Fruit fly (Drosophila melanogaster) whole organism, embryonic: ENCODE measurements around the gene CG8892.

Experiments
- Atf6 ChIP-seq: fragments of 200-800 bp; sonication (Bioruptor generic); IDR thresholded peaks from 2 replicates; pipeline ENCODE4 v1.3.6; 2022; ENCODE audit warnings: missing biosample characterization, missing genetic modification characterization
- CG10147 ChIP-seq: fragments of 200-800 bp; sonication (Bioruptor generic); optimal IDR thresholded peaks from 2 replicates; lab custom pipeline; 2019; ENCODE audit warnings: missing biosample characterization, mild to moderate bottlenecking, missing genetic modification characterization, moderate library complexity
- CG11247 ChIP-seq: fragments of 200-800 bp; sonication (Bioruptor generic); IDR thresholded peaks from 2 replicates; pipeline ENCODE4 v1.3.6; 2022; ENCODE audit warnings: missing biosample characterization, missing genetic modification characterization
- CG11398 ChIP-seq: fragments of 200-800 bp; sonication (Bioruptor generic); optimal IDR thresholded peaks from 2 replicates; lab custom pipeline; 2016; ENCODE audit warnings: missing biosample characterization, missing genetic modification characterization
- CG11696 ChIP-seq: fragments of 200-800 bp; sonication (Bioruptor generic); IDR thresholded peaks from 2 replicates; pipeline ENCODE4 v1.3.6; 2022; ENCODE audit warnings: missing biosample characterization, missing genetic modification characterization
- CG12299 ChIP-seq: fragments of 200-800 bp; sonication (Bioruptor generic); optimal IDR thresholded peaks from 2 replicates; lab custom pipeline; 2018; ENCODE audit warnings: missing biosample characterization, mild to moderate bottlenecking, missing genetic modification characterization
- CG12659 ChIP-seq: fragments of 200-800 bp; sonication (Bioruptor generic); optimal IDR thresholded peaks from 3 replicates; lab custom pipeline; 2017; ENCODE audit warnings: mild to moderate bottlenecking, missing biosample characterization, missing genetic modification reagents, missing genetic modification characterization
- CG13296 ChIP-seq: fragments of 200-800 bp; sonication (Bioruptor generic); optimal IDR thresholded peaks from 3 replicates; lab custom pipeline; 2018; ENCODE audit warnings: missing biosample characterization, mild to moderate bottlenecking, missing genetic modification characterization
- CG13624 ChIP-seq: fragments of 200-800 bp; sonication (Bioruptor generic); optimal IDR thresholded peaks from 2 replicates; lab custom pipeline; 2016; ENCODE audit warnings: missing biosample characterization, missing genetic modification characterization
- CG15479 ChIP-seq: fragments of 200-800 bp; sonication (Bioruptor generic); optimal IDR thresholded peaks from 3 replicates; lab custom pipeline; 2019; ENCODE audit warnings: missing biosample characterization, mild to moderate bottlenecking, missing genetic modification characterization, moderate library complexity
- CG1647 ChIP-seq: fragments of 200-800 bp; sonication (Bioruptor generic); optimal IDR thresholded peaks from 3 replicates; lab custom pipeline; 2016; ENCODE audit warnings: missing biosample characterization, missing genetic modification characterization
- CG17385 ChIP-seq: fragments of 200-800 bp; sonication (Bioruptor generic); optimal IDR thresholded peaks from 3 replicates; lab custom pipeline; 2018; ENCODE audit warnings: missing biosample characterization, mild to moderate bottlenecking, missing genetic modification characterization
- CG18476 ChIP-seq: fragments of 200-800 bp; sonication (Bioruptor generic); optimal IDR thresholded peaks from 2 replicates; lab custom pipeline; 2016; ENCODE audit warnings: missing biosample characterization, mild to moderate bottlenecking, missing genetic modification characterization
- CG2202 ChIP-seq: fragments of 200-800 bp; sonication (Bioruptor generic); optimal IDR thresholded peaks from 2 replicates; lab custom pipeline; 2018; ENCODE audit warnings: missing biosample characterization, mild to moderate bottlenecking, missing genetic modification characterization
- CG30403 ChIP-seq: fragments of 200-800 bp; sonication (Bioruptor generic); optimal IDR thresholded peaks from 3 replicates; lab custom pipeline; 2016; ENCODE audit warnings: missing biosample characterization, missing genetic modification characterization
- CG34224 ChIP-seq: fragments of 200-800 bp; sonication (Bioruptor generic); IDR thresholded peaks from 3 replicates; pipeline ENCODE4 v1.3.6; 2022; ENCODE audit warnings: missing biosample characterization, missing genetic modification characterization; ENCODE audit not compliant: partially characterized antibody
- CG4820 ChIP-seq: fragments of 200-800 bp; sonication (Bioruptor generic); optimal IDR thresholded peaks from 3 replicates; lab custom pipeline; 2016; ENCODE audit warnings: missing biosample characterization, missing genetic modification characterization
- CG7357 ChIP-seq: fragments of 200-800 bp; sonication (Bioruptor generic); IDR thresholded peaks from 3 replicates; pipeline ENCODE4 v1.3.6; 2022; ENCODE audit warnings: missing biosample characterization, missing genetic modification characterization
- CG7786 ChIP-seq: fragments of 200-800 bp; sonication (Bioruptor generic); optimal IDR thresholded peaks from 2 replicates; lab custom pipeline; 2016; ENCODE audit warnings: missing biosample characterization, missing genetic modification characterization
- D19B ChIP-seq: fragments of 200-800 bp; sonication (Bioruptor generic); optimal IDR thresholded peaks from 2 replicates; lab custom pipeline; 2017; ENCODE audit warnings: missing biosample characterization, mild to moderate bottlenecking, missing genetic modification characterization
- Dip3 ChIP-seq: fragments of 200-800 bp; sonication (Bioruptor generic); optimal IDR thresholded peaks from 3 replicates; lab custom pipeline; 2016; ENCODE audit warnings: missing biosample characterization, missing genetic modification characterization
- Ets97D ChIP-seq: fragments of 200-800 bp; sonication (Bioruptor generic); optimal IDR thresholded peaks from 3 replicates; lab custom pipeline; 2016; ENCODE audit warnings: missing biosample characterization, missing genetic modification characterization
- HHEX ChIP-seq: fragments of 200-800 bp; sonication (Bioruptor generic); optimal IDR thresholded peaks from 3 replicates; lab custom pipeline; 2017; ENCODE audit warnings: missing biosample characterization, mild to moderate bottlenecking, missing genetic modification characterization, missing genetic modification reagents
- Lhr ChIP-seq: fragments of 200-800 bp; sonication (Bioruptor generic); optimal IDR thresholded peaks from 3 replicates; lab custom pipeline; 2017; ENCODE audit warnings: mild to moderate bottlenecking, missing biosample characterization, missing genetic modification reagents, missing genetic modification characterization
- Myb ChIP-seq: fragments of 200-800 bp; sonication (Bioruptor generic); optimal IDR thresholded peaks from 2 replicates; lab custom pipeline; 2016; ENCODE audit warnings: missing biosample characterization, missing genetic modification characterization
- Nf-YA ChIP-seq: fragments of 200-800 bp; sonication (Bioruptor generic); IDR thresholded peaks from 2 replicates; pipeline ENCODE4 v1.3.6; 2022; ENCODE audit warnings: missing biosample characterization, missing genetic modification characterization
- Pdp1 ChIP-seq, 2 experiments: fragments of 200-800 bp; sonication (Bioruptor generic); optimal IDR thresholded peaks; 3 replicates each; lab custom pipeline; 2016; ENCODE audit warnings: missing biosample characterization in 2 of 2, missing genetic modification characterization in 2 of 2, mild to moderate bottlenecking in 1 of 2, moderate library complexity in 1 of 2
- Sox102F ChIP-seq: fragments of 200-800 bp; sonication (Bioruptor generic); optimal IDR thresholded peaks from 2 replicates; lab custom pipeline; 2018; ENCODE audit warnings: missing biosample characterization, mild to moderate bottlenecking, missing genetic modification characterization, moderate library complexity
- ap ChIP-seq: fragments of 200-800 bp; sonication (Bioruptor generic); IDR thresholded peaks from 2 replicates; pipeline ENCODE4 v1.3.6; 2022; ENCODE audit warnings: missing biosample characterization, missing genetic modification characterization
- bsh ChIP-seq, 2 experiments: fragments of 200-800 bp; sonication (Bioruptor generic); optimal IDR thresholded peaks; 2 replicates each; lab custom pipeline; 2017 to 2018; ENCODE audit warnings: mild to moderate bottlenecking in 2 of 2, missing biosample characterization in 2 of 2, missing genetic modification characterization in 2 of 2, moderate library complexity in 1 of 2
- cas ChIP-seq: fragments of 200-800 bp; sonication (Bioruptor generic); IDR thresholded peaks from 2 replicates; pipeline ENCODE4 v1.3.6; 2022; ENCODE audit warnings: missing biosample characterization, missing genetic modification characterization
- cg ChIP-seq: fragments of 200-800 bp; sonication (Bioruptor generic); optimal IDR thresholded peaks from 3 replicates; lab custom pipeline; 2019; ENCODE audit warnings: missing biosample characterization, mild to moderate bottlenecking, missing genetic modification characterization, moderate library complexity
- chm ChIP-seq: fragments of 200-800 bp; sonication (Bioruptor generic); IDR thresholded peaks from 2 replicates; pipeline ENCODE4 v1.3.6; 2022; ENCODE audit warnings: missing biosample characterization, missing genetic modification characterization
- ewg ChIP-seq: fragments of 200-800 bp; sonication (Bioruptor generic); optimal IDR thresholded peaks from 3 replicates; lab custom pipeline; 2017; ENCODE audit warnings: mild to moderate bottlenecking, missing biosample characterization, missing genetic modification reagents, missing genetic modification characterization
- exex ChIP-seq: fragments of 200-800 bp; sonication (Bioruptor generic); optimal IDR thresholded peaks from 4 replicates; lab custom pipeline; 2018; ENCODE audit warnings: missing biosample characterization, mild to moderate bottlenecking, missing genetic modification characterization, moderate library complexity
- gcm ChIP-seq: fragments of 200-800 bp; sonication (Bioruptor generic); optimal IDR thresholded peaks from 2 replicates; lab custom pipeline; 2019; ENCODE audit warnings: missing biosample characterization, mild to moderate bottlenecking, missing genetic modification characterization, moderate library complexity
- gsb ChIP-seq: fragments of 200-800 bp; sonication (Bioruptor generic); IDR thresholded peaks from 2 replicates; pipeline ENCODE4 v1.3.6; 2022; ENCODE audit warnings: missing biosample characterization, missing genetic modification characterization
- pan ChIP-seq, 4 experiments: fragments of >200 bp in 3 of 4; fragments of 200-800 bp in 1 of 4; sonication (Bioruptor generic) in 1 of 4; optimal IDR thresholded peaks in 3 of 4; IDR thresholded peaks in 1 of 4; 2 replicates each; pipeline versions ENCODE4 v1.3.6 to Lab custom; 2017 to 2022; ENCODE audit warnings: missing biosample characterization in 2 of 4, missing genetic modification characterization in 2 of 4, mixed read lengths in 1 of 4
- rib ChIP-seq: fragments of 200-800 bp; sonication (Bioruptor generic); IDR thresholded peaks from 2 replicates; pipeline ENCODE4 v1.3.6; 2022; ENCODE audit warnings: missing biosample characterization, missing genetic modification characterization
- salm ChIP-seq: fragments of 200-800 bp; sonication (Bioruptor generic); optimal IDR thresholded peaks from 2 replicates; lab custom pipeline; 2018; ENCODE audit warnings: missing biosample characterization, mild to moderate bottlenecking, missing genetic modification characterization
- schlank ChIP-seq: fragments of 200-800 bp; sonication (Bioruptor generic); optimal IDR thresholded peaks from 2 replicates; lab custom pipeline; 2018; ENCODE audit warnings: missing biosample characterization, mild to moderate bottlenecking, missing genetic modification characterization
- sd ChIP-seq: fragments of 200-800 bp; sonication (Bioruptor generic); optimal IDR thresholded peaks from 3 replicates; lab custom pipeline; 2018; ENCODE audit warnings: missing biosample characterization, mild to moderate bottlenecking, missing genetic modification characterization, moderate library complexity
- slp2 ChIP-seq: fragments of 200-800 bp; sonication (Bioruptor generic); optimal IDR thresholded peaks from 2 replicates; lab custom pipeline; 2016; ENCODE audit warnings: missing biosample characterization, missing genetic modification characterization
- vfl ChIP-seq: fragments of 200-800 bp; sonication (Bioruptor generic); optimal IDR thresholded peaks from 2 replicates; lab custom pipeline; 2016; ENCODE audit warnings: missing biosample characterization, missing genetic modification characterization
- wek ChIP-seq: fragments of 200-800 bp; sonication (Bioruptor generic); optimal IDR thresholded peaks from 3 replicates; lab custom pipeline; 2018; ENCODE audit warnings: missing biosample characterization, mild to moderate bottlenecking, missing genetic modification characterization, moderate library complexity
- wor ChIP-seq: fragments of 200-800 bp; sonication (Bioruptor generic); IDR thresholded peaks from 2 replicates; pipeline ENCODE4 v1.3.6; 2022; ENCODE audit warnings: missing biosample characterization, missing genetic modification characterization
- zen ChIP-seq: fragments of 200-800 bp; sonication (Bioruptor generic); optimal IDR thresholded peaks from 3 replicates; lab custom pipeline; 2018; ENCODE audit warnings: missing biosample characterization, mild to moderate bottlenecking, missing genetic modification characterization, moderate library complexity
- zf30C ChIP-seq: fragments of 200-800 bp; sonication (Bioruptor generic); optimal IDR thresholded peaks from 3 replicates; lab custom pipeline; 2018; ENCODE audit warnings: missing biosample characterization, mild to moderate bottlenecking, missing genetic modification characterization

The CG8892 gene

dm6 chr2L:4997401-4998259, 16.2 kb upstream of the CG8892 start (continued):
- peak; percentile 15 for TF ChIP-seq cg (GFP tag; lab: Kevin White, UChicago)
- peak; percentile 98 to 99 for TF ChIP-seq bsh (GFP tag; optimal IDR thresholded peaks at IDR 0.05; lab: Kevin White, UChicago)
- peak; percentile 98 for TF ChIP-seq Nf-YA
- TF ChIP-seq vfl (GFP tag; lab: Kevin White, UChicago), result peak; percentile 98
- TF ChIP-seq CG30403 (GFP tag; lab: Kevin White, UChicago), result peak; percentile 99
- peak; percentile 96 for TF ChIP-seq CG13296
- TF ChIP-seq exex, result peak; percentile 88
- TF ChIP-seq Pdp1 (GFP tag; optimal IDR thresholded peaks at IDR 0.05; lab: Kevin White, UChicago), result peak; percentile 98 to 99
- TF ChIP-seq CG4820 (GFP tag; lab: Kevin White, UChicago), result peak; percentile 98
- TF ChIP-seq Sox102F, result peak; percentile 99
- TF ChIP-seq CG34224, result no peak
- TF ChIP-seq rib (GFP tag; lab: Robert Waterston, UW), result peak; percentile 97
- TF ChIP-seq wor (GFP tag; lab: Robert Waterston, UW), result peak; percentile 99
- TF ChIP-seq zen (tag; lab: Kevin White, UChicago), result peak; percentile 98
- peak; percentile 99 for TF ChIP-seq Dip3 (GFP tag; lab: Kevin White, UChicago)
- peak; percentile 98 for TF ChIP-seq gsb (GFP tag; lab: Robert Waterston, UW)
- TF ChIP-seq CG10147 (GFP tag; lab: Kevin White, UChicago), result peak; percentile 97
- peak; percentile 96 for TF ChIP-seq wek (GFP tag; lab: Kevin White, UChicago)
- peak; percentile 94 for TF ChIP-seq Ets97D
- peak; percentile 94 for TF ChIP-seq Myb (GFP tag; lab: Kevin White, UChicago)
- peak; percentile 96 for TF ChIP-seq CG17385 (GFP tag; lab: Kevin White, UChicago)
- TF ChIP-seq HHEX (GFP tag; lab: Kevin White, UChicago), result peak; percentile 99
- peak; percentile 99 for TF ChIP-seq CG12659
- peak; percentile 99 for TF ChIP-seq ap (GFP tag; lab: Robert Waterston, UW)
- TF ChIP-seq gcm, result peak; percentile 99
- peak; percentile 99 for TF ChIP-seq CG13624 (GFP tag; lab: Kevin White, UChicago)
- peak; percentile 98 for TF ChIP-seq ewg
- TF ChIP-seq schlank (tag; lab: Kevin White, UChicago), result peak; percentile 96
- no peak for TF ChIP-seq zf30C
- TF ChIP-seq Atf6 (GFP tag; lab: Robert Waterston, UW), result peak; percentile 99
- peak; percentile 99 for TF ChIP-seq CG1647 (GFP tag; lab: Kevin White, UChicago)
- peak; percentile 95 for TF ChIP-seq D19B (GFP tag; lab: Kevin White, UChicago)
- TF ChIP-seq Lhr (GFP tag; lab: Kevin White, UChicago), result peak; percentile 97
- TF ChIP-seq CG11247, result peak; percentile 99
- TF ChIP-seq sd, result peak; percentile 92
- TF ChIP-seq slp2 (GFP tag; lab: Kevin White, UChicago), result peak; percentile 99
- TF ChIP-seq CG7786 (GFP tag; lab: Kevin White, UChicago), result peak; percentile 99
- TF ChIP-seq CG11696, result peak; percentile 96
- TF ChIP-seq pan (optimal IDR thresholded peaks at IDR 0.05; lab: Kevin White, UChicago), result no peak
- TF ChIP-seq pan (GFP tag; optimal IDR thresholded peaks at IDR 0.05 in 1 of 2, IDR thresholded peaks at IDR 0.05 in 1 of 2), result peak in 1 of 2 experiments; percentile 99
- TF ChIP-seq chm, result peak; percentile 100
- TF ChIP-seq cas, result peak; percentile 98
- peak; percentile 98 for TF ChIP-seq salm (tag; lab: Kevin White, UChicago)
- TF ChIP-seq CG18476 (GFP tag; lab: Kevin White, UChicago), result peak; percentile 100
- peak; percentile 99 for TF ChIP-seq CG2202 (tag; lab: Kevin White, UChicago)
- peak; percentile 99 for TF ChIP-seq CG11398
- no peak for TF ChIP-seq CG15479 (GFP tag; lab: Kevin White, UChicago)
- TF ChIP-seq CG7357 (GFP tag; lab: Robert Waterston, UW), result peak; percentile 96
- TF ChIP-seq CG12299 (tag; lab: Kevin White, UChicago), result peak; percentile 97
